Worm (Caenorhabditis elegans) whole organism, late embryonic: ENCODE data around the gene irld-47.

Source experiments
- K09A11.1 ChIP-seq: sonication (generic microtip); optimal IDR thresholded peaks from 2 replicates; lab custom pipeline; 2017; ENCODE audit warnings: antibody characterized with exemption, mild to moderate bottlenecking, missing genetic modification characterization, missing compliant biosample characterization; ENCODE audit not compliant: insufficient read depth
- ceh-24 ChIP-seq: sonication (generic microtip); optimal IDR thresholded peaks from 2 replicates; lab custom pipeline; 2016; ENCODE audit warnings: mild to moderate bottlenecking, missing genetic modification characterization, missing compliant biosample characterization
- dmd-4 ChIP-seq: sonication (generic microtip); optimal IDR thresholded peaks from 2 replicates; lab custom pipeline; 2016; ENCODE audit warnings: borderline replicate concordance, missing genetic modification characterization, missing compliant biosample characterization
- hlh-6 ChIP-seq: sonication (generic microtip); optimal IDR thresholded peaks from 2 replicates; lab custom pipeline; 2016; ENCODE audit warnings: missing genotype, missing genetic modification characterization, missing compliant biosample characterization
- lin-11 ChIP-seq: fragments of 200-800 bp; sonication (Bioruptor generic); optimal IDR thresholded peaks from 2 replicates; lab custom pipeline; 2018; ENCODE audit warnings: mild to moderate bottlenecking, missing genetic modification characterization, missing compliant biosample characterization
- madf-2 ChIP-seq: sonication (generic microtip); optimal IDR thresholded peaks from 2 replicates; lab custom pipeline; 2017; ENCODE audit warnings: missing genetic modification characterization, missing compliant biosample characterization
- nfya-1 ChIP-seq: sonication (generic microtip); optimal IDR thresholded peaks from 2 replicates; lab custom pipeline; 2017; ENCODE audit warnings: missing genetic modification characterization, mild to moderate bottlenecking, missing compliant biosample characterization, antibody characterized with exemption, moderate library complexity
- nhr-11 ChIP-seq: fragments of 150-350 bp; optimal IDR thresholded peaks from 2 replicates; lab custom pipeline; 2014; ENCODE audit warnings: missing biosample characterization, missing genetic modification characterization

ce11 chrII:7773427-7773993 is 48.8 kb downstream of the irld-47 start:
- no peak for TF ChIP-seq madf-2
- TF ChIP-seq hlh-6 (tag; lab: Kevin White, UChicago), result no peak
- TF ChIP-seq lin-11 (tag; lab: Kevin White, UChicago), result no peak
- TF ChIP-seq dmd-4 (tag; lab: Kevin White, UChicago), result no peak
- TF ChIP-seq nhr-11 (tag; lab: Kevin White, UChicago), result no peak
- no peak for TF ChIP-seq ceh-24 (tag; lab: Kevin White, UChicago)
- TF ChIP-seq nfya-1 (tag; lab: Kevin White, UChicago), result no peak
- no peak for TF ChIP-seq K09A11.1 (tag; lab: Kevin White, UChicago)
